Fruit fly (Drosophila melanogaster) whole organism, wandering third instar larva: ENCODE data around the gene Suv3.
A peak's percentile ranks its signal among the peaks of the same experiment; 100 is the strongest.

ENCODE experiments used
- Abd-B ChIP-seq: fragments of >200 bp; optimal IDR thresholded peaks from 2 replicates; lab custom pipeline; 2017; ENCODE audit warnings: missing biosample characterization, missing genetic modification characterization
- CG32264 ChIP-seq: fragments of 200-800 bp; sonication (Bioruptor generic); optimal IDR thresholded peaks from 2 replicates; lab custom pipeline; 2016; ENCODE audit warnings: missing biosample characterization, missing genetic modification characterization
- Dfd ChIP-seq: fragments of >200 bp; optimal IDR thresholded peaks from 2 replicates; lab custom pipeline; 2017; ENCODE audit warnings: missing biosample characterization, missing genetic modification characterization
- HLH106 ChIP-seq: fragments of 200-800 bp; optimal IDR thresholded peaks from 3 replicates; lab custom pipeline; 2019; ENCODE audit warnings: missing biosample characterization, mild to moderate bottlenecking, missing genetic modification characterization, moderate library complexity
- Hnf4 ChIP-seq: fragments of 200-800 bp; sonication (Bioruptor generic); optimal IDR thresholded peaks from 2 replicates; lab custom pipeline; 2016; ENCODE audit warnings: missing biosample characterization, mild to moderate bottlenecking, missing genetic modification characterization
- Myc ChIP-seq: fragments of >200 bp; optimal IDR thresholded peaks from 2 replicates; lab custom pipeline; 2017
- N ChIP-seq: fragments of >200 bp; optimal IDR thresholded peaks from 2 replicates; lab custom pipeline; 2018; ENCODE audit warnings: missing biosample characterization, missing external identifiers, missing genetic modification characterization
- Vsx2 ChIP-seq: fragments of 200-300, 225-300 bp; sonication (Bioruptor generic); optimal IDR thresholded peaks from 2 replicates; lab custom pipeline; 2018; ENCODE audit warnings: missing biosample characterization, missing genetic modification characterization; ENCODE audit not compliant: partially characterized antibody
- dmrt93B ChIP-seq: fragments of 200-800 bp; sonication (Bioruptor generic); optimal IDR thresholded peaks from 2 replicates; lab custom pipeline; 2018; ENCODE audit warnings: missing biosample characterization, mild to moderate bottlenecking, missing genetic modification characterization
- fru ChIP-seq: fragments of 200-800 bp; sonication (Bioruptor generic); optimal IDR thresholded peaks from 3 replicates; lab custom pipeline; 2016; ENCODE audit warnings: missing biosample characterization, mild to moderate bottlenecking, missing genetic modification characterization
- lola ChIP-seq: fragments of >200 bp; optimal IDR thresholded peaks from 2 replicates; lab custom pipeline; 2017; ENCODE audit warnings: missing biosample characterization, missing genetic modification characterization
- psq ChIP-seq: fragments of 200-800 bp; sonication (Bioruptor generic); optimal IDR thresholded peaks from 3 replicates; lab custom pipeline; 2017; ENCODE audit warnings: missing biosample characterization, mild to moderate bottlenecking, missing genetic modification characterization, moderate library complexity
- sage ChIP-seq: fragments of 200-800 bp; sonication (Bioruptor generic); optimal IDR thresholded peaks from 2 replicates; lab custom pipeline; 2016; ENCODE audit warnings: missing biosample characterization, mild to moderate bottlenecking, missing genetic modification characterization
- usp ChIP-seq: fragments of >200 bp; optimal IDR thresholded peaks from 2 replicates; lab custom pipeline; 2017; ENCODE audit warnings: missing biosample characterization, missing genetic modification characterization

dm6 chr3R:4291289-4291688 lies 20.1 kb upstream of the Suv3 start:
- TF ChIP-seq Dfd (no peak), lola (GFP tag; lab: Kevin White, UChicago) (no peak), usp (GFP tag; lab: Kevin White, UChicago) (no peak), N (GFP tag; lab: Kevin White, UChicago) (no peak), Hnf4 (GFP tag; lab: Kevin White, UChicago) (no peak), fru (GFP tag; lab: Kevin White, UChicago) (no peak), Myc (lab: Kevin White, UChicago) (no peak), Vsx2 (GFP tag; lab: Kevin White, UChicago) (peak; percentile 56), Abd-B (GFP tag; lab: Kevin White, UChicago) (no peak), HLH106 (tag; lab: Kevin White, UChicago) (no peak), sage (GFP tag; lab: Kevin White, UChicago) (no peak), CG32264 (GFP tag; lab: Kevin White, UChicago) (no peak), psq (GFP tag; lab: Kevin White, UChicago) (no peak), dmrt93B (GFP tag; lab: Kevin White, UChicago) (no peak)
